Fruit fly (Drosophila melanogaster): ENCODE data around the gene PolD2.

The PolD2 gene

DNA sequence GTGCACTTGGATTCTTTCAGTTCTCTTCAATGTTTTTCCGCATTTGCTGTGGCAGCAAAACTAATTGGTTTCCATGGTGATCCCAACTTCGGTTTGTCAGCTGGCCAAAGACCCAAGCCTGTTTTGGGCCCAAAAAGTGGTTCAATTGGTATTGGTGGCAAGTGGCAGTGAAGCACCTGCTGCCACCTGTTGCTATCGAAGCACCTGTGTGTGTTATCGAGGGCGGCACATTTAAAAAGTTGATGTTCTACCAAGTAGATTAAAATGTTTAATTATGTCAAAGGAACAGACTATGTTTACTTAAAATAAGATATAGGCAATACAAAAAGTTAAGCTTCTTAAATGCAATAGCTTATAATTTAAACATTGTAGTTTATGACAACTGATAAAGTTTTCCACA is 39.8 kb upstream of the PolD2 start, which contains the start of gene Oseg4:
TSS of gene Oseg4 (minus strand) at position 165 of the 400 bp plus-strand sequence.
- TF ChIP-seq pad (GFP tag; optimal IDR thresholded peaks at IDR 0.05) (no peak), CG33017 (tag; optimal IDR thresholded peaks at IDR 0.05) (no peak), tj (GFP tag; optimal IDR thresholded peaks at IDR 0.05) (no peak), CG7045 (GFP tag; optimal IDR thresholded peaks at IDR 0.05) (no peak)

DNA sequence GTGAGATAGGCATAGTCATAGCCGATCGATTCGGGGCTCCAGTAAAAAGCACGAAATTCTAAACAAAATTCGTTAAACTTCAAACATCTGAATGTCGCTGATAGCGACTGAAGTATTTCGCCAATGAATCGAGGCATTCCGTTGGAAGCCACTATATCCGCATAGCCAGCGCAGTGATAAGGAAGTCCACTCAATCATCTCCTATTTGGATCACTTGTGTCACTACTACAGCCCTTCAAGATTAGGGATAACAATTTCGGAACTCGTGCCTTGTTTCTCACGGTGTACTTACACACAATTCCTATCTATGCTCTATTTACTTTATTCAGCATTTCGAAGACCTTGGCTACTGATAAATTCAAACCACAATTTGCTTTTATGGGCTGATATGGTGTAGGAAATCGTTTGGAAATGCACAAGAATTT is 37.5 kb upstream of the PolD2 start, which contains the start of gene PIG-Wb:
TSS of gene PIG-Wb (minus strand) at position 209 of the 425 bp plus-strand sequence.
- TF ChIP-seq cic (GFP tag; optimal IDR thresholded peaks at IDR 0.05): peak; percentile 41
- TF ChIP-seq CG7101 (tag; optimal IDR thresholded peaks at IDR 0.05): no peak
- TF ChIP-seq CG33017 (tag; optimal IDR thresholded peaks at IDR 0.05): no peak
- no peak for TF ChIP-seq cnc (optimal IDR thresholded peaks at IDR 0.05)
- peak; percentile 25 for TF ChIP-seq CG12768 (GFP tag; optimal IDR thresholded peaks at IDR 0.05)

dm6 chr3L:1738375-1739328 is 36.8 kb upstream of the PolD2 start, which contains the start of gene Gk2:
Gene Gk2, plus strand, starts transcription at chr3L:1738407.
- TF ChIP-seq Mnt (GFP tag; optimal IDR thresholded peaks at IDR 0.05): peak; percentile 27
- TF ChIP-seq bab1 (GFP tag; optimal IDR thresholded peaks at IDR 0.05): no peak
- TF ChIP-seq pad (GFP tag; optimal IDR thresholded peaks at IDR 0.05): no peak
- no peak for TF ChIP-seq cnc (optimal IDR thresholded peaks at IDR 0.05)
- TF ChIP-seq CG12768 (GFP tag; optimal IDR thresholded peaks at IDR 0.05): peak; percentile 13
- TF ChIP-seq CG33017 (tag; optimal IDR thresholded peaks at IDR 0.05): no peak
- TF ChIP-seq tj (GFP tag; optimal IDR thresholded peaks at IDR 0.05): no peak
- peak; percentile 10 for TF ChIP-seq cic (GFP tag; optimal IDR thresholded peaks at IDR 0.05)

- TF ChIP-seq cic (GFP tag; optimal IDR thresholded peaks at IDR 0.05): peak; percentile 47
- peak; percentile 43 for TF ChIP-seq CG12768 (GFP tag; optimal IDR thresholded peaks at IDR 0.05)
- no peak for TF ChIP-seq CG7101 (tag; optimal IDR thresholded peaks at IDR 0.05)
- no peak for TF ChIP-seq CG5204 (GFP tag; optimal IDR thresholded peaks at IDR 0.05)
- peak; percentile 90 for TF ChIP-seq tj (GFP tag; optimal IDR thresholded peaks at IDR 0.05)
- no peak for TF ChIP-seq bab1 (GFP tag; optimal IDR thresholded peaks at IDR 0.05)
Observed at dm6 chr3L:1739522-1740128, 35.8 kb upstream of the PolD2 start.

DNA sequence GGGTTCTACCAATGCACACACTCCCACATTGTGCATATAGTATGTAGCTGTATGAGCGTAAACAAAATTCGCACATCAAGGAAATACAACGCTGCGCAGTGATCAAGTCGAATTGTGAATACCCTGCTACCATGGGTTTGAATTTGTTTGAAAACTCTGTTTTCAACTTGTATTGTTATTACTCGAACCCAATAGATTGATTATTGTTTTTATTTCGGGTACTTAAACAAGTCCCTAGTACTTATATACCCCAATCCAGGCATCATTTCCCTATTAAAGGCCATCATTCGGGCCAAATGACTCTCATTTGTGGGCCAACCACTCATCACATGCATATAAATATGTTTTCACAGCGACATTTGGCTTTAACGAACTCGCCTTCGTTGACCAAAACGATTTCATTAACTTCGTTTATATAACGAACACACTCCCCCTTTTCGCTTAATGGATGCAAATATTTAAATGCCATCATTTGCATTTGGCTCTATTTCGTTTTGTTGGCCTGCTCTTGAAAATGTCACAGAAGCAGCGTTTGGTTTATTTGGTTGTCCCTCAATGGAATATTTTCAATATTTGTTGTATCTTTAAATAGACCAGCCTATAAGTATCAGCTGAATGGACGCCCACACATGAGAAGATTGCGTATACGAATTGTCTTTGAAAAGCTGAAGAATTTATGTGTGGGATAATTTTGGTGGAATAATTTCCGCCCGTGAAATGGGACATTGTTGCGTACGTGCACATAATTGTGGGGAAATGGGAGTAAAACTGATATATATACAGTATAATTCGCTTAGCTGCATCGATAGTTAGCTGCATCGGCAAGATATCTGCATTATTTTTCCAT is 35.1 kb upstream of the PolD2 start:
- TF ChIP-seq CG14711 (tag; optimal IDR thresholded peaks at IDR 0.05) (no peak), CG33017 (tag; optimal IDR thresholded peaks at IDR 0.05) (peak; percentile 44), CG5204 (GFP tag; optimal IDR thresholded peaks at IDR 0.05) (peak; percentile 15), cic (GFP tag; optimal IDR thresholded peaks at IDR 0.05) (no peak), cnc (optimal IDR thresholded peaks at IDR 0.05) (no peak), toe (GFP tag; optimal IDR thresholded peaks at IDR 0.05) (no peak), Mnt (GFP tag; optimal IDR thresholded peaks at IDR 0.05) (no peak), CG7045 (GFP tag; optimal IDR thresholded peaks at IDR 0.05) (no peak), CG11617 (GFP tag; optimal IDR thresholded peaks at IDR 0.05) (no peak), Clk (GFP tag; optimal IDR thresholded peaks at IDR 0.05) (no peak), ovo (GFP tag; optimal IDR thresholded peaks at IDR 0.05) (no peak), CG7101 (tag; optimal IDR thresholded peaks at IDR 0.05) (no peak), CG12768 (GFP tag; optimal IDR thresholded peaks at IDR 0.05) (no peak), pad (GFP tag; optimal IDR thresholded peaks at IDR 0.05) (no peak), Crg-1 (GFP tag; optimal IDR thresholded peaks at IDR 0.05) (peak; percentile 25), CG1620 (GFP tag; optimal IDR thresholded peaks at IDR 0.05) (no peak), Hr96 (GFP tag; optimal IDR thresholded peaks at IDR 0.05) (peak; percentile 7), kay (GFP tag; ENCODE audit: borderline replicate concordance) (no peak), tj (GFP tag; optimal IDR thresholded peaks at IDR 0.05) (peak; percentile 33), bab1 (GFP tag; optimal IDR thresholded peaks at IDR 0.05) (peak; percentile 16)

dm6 chr3L:1741107-1741506 is 34.3 kb upstream of the PolD2 start:
- peak; percentile 12 for TF ChIP-seq CG5204 (GFP tag; optimal IDR thresholded peaks at IDR 0.05)
- TF ChIP-seq CG1620 (GFP tag; optimal IDR thresholded peaks at IDR 0.05): no peak
- TF ChIP-seq CG14711 (tag; optimal IDR thresholded peaks at IDR 0.05): no peak
- TF ChIP-seq CG11617 (GFP tag; optimal IDR thresholded peaks at IDR 0.05): no peak
- peak; percentile 8 for TF ChIP-seq toe (GFP tag; optimal IDR thresholded peaks at IDR 0.05)
- no peak for TF ChIP-seq bab1 (GFP tag; optimal IDR thresholded peaks at IDR 0.05)

All from whole organism, adult.